Worm (Caenorhabditis elegans) whole organism, young adult: ENCODE measurements around the gene R53.8.

Source experiments
- D2030.7 ChIP-seq: fragments of 200-800 bp; sonication (Bioruptor generic); IDR thresholded peaks from 2 replicates; pipeline ENCODE4 v1.3.6; 2022; ENCODE audit warnings: missing genetic modification reagents, missing genetic modification characterization, missing compliant biosample characterization
- nhr-120 ChIP-seq: fragments of 200-800 bp; sonication (Bioruptor generic); IDR thresholded peaks from 2 replicates; pipeline ENCODE4 v1.3.6; 2022; ENCODE audit warnings: missing genetic modification characterization, missing compliant biosample characterization

DNA sequence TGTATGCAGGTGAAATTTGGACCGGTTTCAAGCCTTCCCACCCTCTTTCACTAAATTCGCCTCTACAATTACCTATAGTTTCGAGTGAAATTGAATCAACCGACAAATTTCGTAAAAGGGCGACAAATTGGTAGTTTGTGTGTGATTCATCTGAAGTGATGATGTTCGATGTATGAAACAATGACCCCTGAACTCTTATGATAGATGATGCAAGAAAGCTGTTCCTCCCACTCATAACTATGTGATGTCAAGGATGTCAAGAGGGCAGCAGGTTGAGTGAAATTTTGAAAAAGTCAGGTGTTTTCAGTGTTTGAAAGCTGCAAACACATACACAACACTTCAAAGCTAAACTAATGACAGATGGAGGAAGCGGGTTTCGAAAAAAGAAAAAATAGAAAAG lies 36.0 kb downstream of the R53.8 start:
- TF ChIP-seq D2030.7 (no peak), nhr-120 (GFP tag; lab: Robert Waterston, UW) (no peak)
